Fruit fly (Drosophila melanogaster): ENCODE data around the gene SKIP.

- TF ChIP-seq tj (GFP tag; optimal IDR thresholded peaks at IDR 0.05) (no peak), CG7101 (tag; optimal IDR thresholded peaks at IDR 0.05) (no peak), Mnt (GFP tag; optimal IDR thresholded peaks at IDR 0.05) (no peak), CG14711 (tag; optimal IDR thresholded peaks at IDR 0.05) (no peak), CG11617 (GFP tag; optimal IDR thresholded peaks at IDR 0.05) (no peak), kay (GFP tag; ENCODE audit: borderline replicate concordance) (no peak), CG12768 (GFP tag; optimal IDR thresholded peaks at IDR 0.05) (no peak)
Measured at dm6 chr3R:22340207-22340606, 206.6 kb downstream of the SKIP start, which contains the start of gene CG5388.
